Fruit fly (Drosophila melanogaster) whole organism, prepupa: Measurements from ENCODE around the gene Pex7.

Experiments used
- Blimp-1 ChIP-seq: fragments of 200-800 bp; sonication (Bioruptor generic); optimal IDR thresholded peaks from 3 replicates; lab custom pipeline; 2017; ENCODE audit warnings: missing biosample characterization, missing genetic modification characterization, mild to moderate bottlenecking, moderate library complexity, missing genetic modification reagents
- CG10631 ChIP-seq: fragments of 200-800 bp; sonication (Bioruptor generic); optimal IDR thresholded peaks from 2 replicates; lab custom pipeline; 2016; ENCODE audit warnings: missing biosample characterization, missing genetic modification characterization
- CG10669 ChIP-seq: fragments of 200-800 bp; sonication (Bioruptor generic); optimal IDR thresholded peaks from 3 replicates; lab custom pipeline; 2018; ENCODE audit warnings: missing biosample characterization, mild to moderate bottlenecking, missing genetic modification characterization, moderate library complexity
- CG11294 ChIP-seq: fragments of 200-800 bp; sonication (Bioruptor generic); IDR thresholded peaks from 2 replicates; pipeline ENCODE4 v1.3.6; 2022; ENCODE audit warnings: missing biosample characterization, missing genetic modification characterization
- CG11762 ChIP-seq: fragments of 200-800 bp; sonication (Bioruptor generic); optimal IDR thresholded peaks from 3 replicates; lab custom pipeline; 2016; ENCODE audit warnings: missing biosample characterization, missing genetic modification characterization; ENCODE audit not compliant: insufficient read depth
- CG11902 ChIP-seq: fragments of 200-800 bp; sonication (Bioruptor generic); optimal IDR thresholded peaks from 3 replicates; lab custom pipeline; 2016; ENCODE audit warnings: missing biosample characterization, missing genetic modification characterization
- CG15336 ChIP-seq: fragments of 200-800 bp; sonication (Bioruptor generic); IDR thresholded peaks from 2 replicates; pipeline ENCODE4 v1.3.6; 2022; ENCODE audit warnings: missing biosample characterization, missing genetic modification characterization
- CG16779 ChIP-seq: fragments of 200-800 bp; sonication (Bioruptor generic); optimal IDR thresholded peaks from 3 replicates; lab custom pipeline; 2017; ENCODE audit warnings: missing biosample characterization, mild to moderate bottlenecking, missing genetic modification characterization
- CG3032 ChIP-seq: fragments of 200-800 bp; optimal IDR thresholded peaks from 2 replicates; lab custom pipeline; 2019; ENCODE audit warnings: missing biosample characterization, mild to moderate bottlenecking, missing genetic modification characterization, moderate library complexity
- CG32006 ChIP-seq: fragments of 200-800 bp; sonication (Bioruptor generic); optimal IDR thresholded peaks from 3 replicates; lab custom pipeline; 2017; ENCODE audit warnings: missing biosample characterization, mild to moderate bottlenecking, missing genetic modification characterization
- CG34406 ChIP-seq: fragments of 200-800 bp; sonication (Bioruptor generic); optimal IDR thresholded peaks from 3 replicates; lab custom pipeline; 2016; ENCODE audit warnings: missing biosample characterization, missing genetic modification characterization
- CG3919 ChIP-seq: fragments of 200-800 bp; sonication (Bioruptor generic); optimal IDR thresholded peaks from 3 replicates; lab custom pipeline; 2016; ENCODE audit warnings: missing biosample characterization, missing genetic modification characterization
- CG4318 ChIP-seq: fragments of 200-800 bp; sonication (Bioruptor generic); optimal IDR thresholded peaks from 3 replicates; lab custom pipeline; 2017; ENCODE audit warnings: missing biosample characterization, mild to moderate bottlenecking, missing genetic modification characterization
- CG6163 ChIP-seq: fragments of 200-800 bp; sonication (Bioruptor generic); IDR thresholded peaks from 3 replicates; pipeline ENCODE4 v1.3.6; 2022; ENCODE audit warnings: missing biosample characterization, missing genetic modification characterization
- CG6792 ChIP-seq: fragments of 200-800 bp; sonication (Bioruptor generic); optimal IDR thresholded peaks from 3 replicates; lab custom pipeline; 2016; ENCODE audit warnings: missing biosample characterization, missing genetic modification characterization
- CG6808 ChIP-seq: fragments of 200-800 bp; sonication (Bioruptor generic); optimal IDR thresholded peaks from 3 replicates; lab custom pipeline; 2017; ENCODE audit warnings: missing biosample characterization, missing genetic modification characterization, mild to moderate bottlenecking, moderate library complexity, missing genetic modification reagents
- CG8119 ChIP-seq: fragments of 200-800 bp; sonication (Bioruptor generic); IDR thresholded peaks from 3 replicates; pipeline ENCODE4 v1.3.6; 2022; ENCODE audit warnings: missing biosample characterization, missing genetic modification characterization
- CG8632 ChIP-seq: fragments of 200-800 bp; sonication (Bioruptor generic); optimal IDR thresholded peaks from 3 replicates; lab custom pipeline; 2016; ENCODE audit warnings: missing biosample characterization, missing genetic modification characterization
- Eip75B ChIP-seq: fragments of 200-800 bp; sonication (Bioruptor generic); optimal IDR thresholded peaks from 3 replicates; lab custom pipeline; 2016; ENCODE audit warnings: missing biosample characterization, missing genetic modification characterization
- Eip78C ChIP-seq: fragments of 200-800 bp; sonication (Bioruptor generic); peaks from one replicate; lab custom pipeline; 2016; ENCODE audit warnings: missing biosample characterization, missing genetic modification characterization
- Eip93F ChIP-seq: fragments of 200-800 bp; sonication (Bioruptor generic); optimal IDR thresholded peaks from 2 replicates; lab custom pipeline; 2016; ENCODE audit warnings: missing biosample characterization, mild to moderate bottlenecking, missing genetic modification characterization
- Ets21C ChIP-seq: fragments of 200-800 bp; sonication (Bioruptor generic); optimal IDR thresholded peaks from 3 replicates; lab custom pipeline; 2016; ENCODE audit warnings: missing biosample characterization, missing genetic modification characterization
- Gug ChIP-seq: fragments of 200-800 bp; sonication (Bioruptor generic); IDR thresholded peaks from 2 replicates; pipeline ENCODE4 v1.3.6; 2022; ENCODE audit warnings: missing biosample characterization, missing genetic modification characterization
- Hr38 ChIP-seq: sonication (Bioruptor generic); optimal IDR thresholded peaks from 2 replicates; lab custom pipeline; 2016; ENCODE audit warnings: missing biosample characterization, missing genetic modification characterization
- Hr4 ChIP-seq: fragments of 200-800 bp; sonication (Bioruptor generic); optimal IDR thresholded peaks from 3 replicates; lab custom pipeline; 2016; ENCODE audit warnings: missing biosample characterization, missing genetic modification characterization
- Lpt ChIP-seq: fragments of 200-800 bp; sonication (Bioruptor generic); optimal IDR thresholded peaks from 3 replicates; lab custom pipeline; 2016; ENCODE audit warnings: missing biosample characterization, missing genetic modification characterization
- Met ChIP-seq: fragments of 200-800 bp; sonication (Bioruptor generic); optimal IDR thresholded peaks from 3 replicates; lab custom pipeline; 2016; ENCODE audit warnings: missing biosample characterization, missing genetic modification characterization
- OdsH ChIP-seq: fragments of 200-800 bp; sonication (Bioruptor generic); optimal IDR thresholded peaks from 3 replicates; lab custom pipeline; 2016; ENCODE audit warnings: missing biosample characterization, missing genetic modification characterization
- Smox ChIP-seq: fragments of 200-800 bp; sonication (Bioruptor generic); optimal IDR thresholded peaks from 3 replicates; lab custom pipeline; 2016; ENCODE audit warnings: missing biosample characterization, missing genetic modification characterization
- Sox102F ChIP-seq: fragments of 200-800 bp; sonication (Bioruptor generic); optimal IDR thresholded peaks from 2 replicates; lab custom pipeline; 2016; ENCODE audit warnings: missing biosample characterization, mild to moderate bottlenecking, missing genetic modification characterization
- Sox15 ChIP-seq: fragments of 200-800 bp; sonication (Bioruptor generic); optimal IDR thresholded peaks from 3 replicates; lab custom pipeline; 2016; ENCODE audit warnings: missing biosample characterization, missing genetic modification characterization
- achi ChIP-seq: fragments of 200-800 bp; sonication (Bioruptor generic); optimal IDR thresholded peaks from 3 replicates; lab custom pipeline; 2016; ENCODE audit warnings: missing biosample characterization, missing genetic modification characterization
- acj6 ChIP-seq: fragments of 200-800 bp; sonication (Bioruptor generic); optimal IDR thresholded peaks from 3 replicates; lab custom pipeline; 2016; ENCODE audit warnings: missing biosample characterization, missing genetic modification characterization
- cyc ChIP-seq: fragments of 200-800 bp; sonication (Bioruptor generic); optimal IDR thresholded peaks from 3 replicates; lab custom pipeline; 2016; ENCODE audit warnings: missing biosample characterization, missing genetic modification characterization
- dac ChIP-seq: fragments of 200-800 bp; sonication (Bioruptor generic); optimal IDR thresholded peaks from 2 replicates; lab custom pipeline; 2017; ENCODE audit warnings: missing biosample characterization, mild to moderate bottlenecking, missing genetic modification characterization
- esn ChIP-seq: fragments of 200-800 bp; sonication (Bioruptor generic); optimal IDR thresholded peaks from 2 replicates; lab custom pipeline; 2016; ENCODE audit warnings: missing biosample characterization, mild to moderate bottlenecking, missing genetic modification characterization, moderate library complexity
- fd85E ChIP-seq: fragments of 200-800 bp; sonication (Bioruptor generic); optimal IDR thresholded peaks from 3 replicates; lab custom pipeline; 2016; ENCODE audit warnings: missing biosample characterization, missing genetic modification characterization
- fkh ChIP-seq: fragments of 200-800 bp; sonication (Bioruptor generic); optimal IDR thresholded peaks from 3 replicates; lab custom pipeline; 2017; ENCODE audit warnings: missing biosample characterization, mild to moderate bottlenecking, missing genetic modification characterization, moderate library complexity
- lz ChIP-seq: fragments of 200-800 bp; sonication (Bioruptor generic); optimal IDR thresholded peaks from 3 replicates; lab custom pipeline; 2016; ENCODE audit warnings: missing biosample characterization, missing genetic modification characterization
- net ChIP-seq: fragments of 200-800 bp; sonication (Bioruptor generic); optimal IDR thresholded peaks from 3 replicates; lab custom pipeline; 2016; ENCODE audit warnings: missing biosample characterization, missing genetic modification characterization
- pdm3 ChIP-seq: fragments of 200-800 bp; sonication (Bioruptor generic); optimal IDR thresholded peaks from 3 replicates; lab custom pipeline; 2016; ENCODE audit warnings: missing biosample characterization, missing genetic modification characterization
- salr ChIP-seq, 2 experiments: fragments of 200-800 bp; sonication (Bioruptor generic); optimal IDR thresholded peaks; 3 replicates each; lab custom pipeline; 2016 to 2018; ENCODE audit warnings: missing biosample characterization in 2 of 2, missing genetic modification characterization in 2 of 2, mild to moderate bottlenecking in 1 of 2
- spab ChIP-seq: fragments of 200-800 bp; sonication (Bioruptor generic); optimal IDR thresholded peaks from 2 replicates; lab custom pipeline; 2017; ENCODE audit warnings: missing biosample characterization, mild to moderate bottlenecking, missing genetic modification characterization, missing genetic modification reagents
- svp ChIP-seq: fragments of 200-800 bp; sonication (Bioruptor generic); peaks from one replicate; lab custom pipeline; 2016; ENCODE audit warnings: missing biosample characterization, missing genetic modification characterization
- vri ChIP-seq: fragments of 200-800 bp; sonication (Bioruptor generic); optimal IDR thresholded peaks from 3 replicates; lab custom pipeline; 2016; ENCODE audit warnings: missing biosample characterization, mild to moderate bottlenecking, missing genetic modification characterization

Gene Pex7

dm6 chr3L:8600752-8601433 is 46.1 kb upstream of the Pex7 start, which contains the start of the genes Nelf-E and RpL14 (continued):
- TF ChIP-seq CG11902 (peak; percentile 60), Smox (peak; percentile 82), esn (GFP tag; lab: Kevin White, UChicago) (peak; percentile 95), Met (GFP tag; lab: Kevin White, UChicago) (peak; percentile 90), Gug (GFP tag; lab: Robert Waterston, UW) (peak; percentile 66), CG6792 (peak; percentile 79), CG4318 (GFP tag; lab: Kevin White, UChicago) (no peak), CG32006 (GFP tag; lab: Kevin White, UChicago) (peak; percentile 62), CG11294 (GFP tag; lab: Robert Waterston, UW) (peak; percentile 46; the same call in 1 of the 2 replicates), CG6808 (GFP tag; lab: Kevin White, UChicago) (peak; percentile 76), Eip93F (GFP tag; lab: Kevin White, UChicago) (no peak), Hr38 (GFP tag; lab: Kevin White, UChicago) (no peak), achi (GFP tag; lab: Kevin White, UChicago) (peak; percentile 100), fd85E (GFP tag; lab: Kevin White, UChicago) (peak; percentile 91)

DNA sequence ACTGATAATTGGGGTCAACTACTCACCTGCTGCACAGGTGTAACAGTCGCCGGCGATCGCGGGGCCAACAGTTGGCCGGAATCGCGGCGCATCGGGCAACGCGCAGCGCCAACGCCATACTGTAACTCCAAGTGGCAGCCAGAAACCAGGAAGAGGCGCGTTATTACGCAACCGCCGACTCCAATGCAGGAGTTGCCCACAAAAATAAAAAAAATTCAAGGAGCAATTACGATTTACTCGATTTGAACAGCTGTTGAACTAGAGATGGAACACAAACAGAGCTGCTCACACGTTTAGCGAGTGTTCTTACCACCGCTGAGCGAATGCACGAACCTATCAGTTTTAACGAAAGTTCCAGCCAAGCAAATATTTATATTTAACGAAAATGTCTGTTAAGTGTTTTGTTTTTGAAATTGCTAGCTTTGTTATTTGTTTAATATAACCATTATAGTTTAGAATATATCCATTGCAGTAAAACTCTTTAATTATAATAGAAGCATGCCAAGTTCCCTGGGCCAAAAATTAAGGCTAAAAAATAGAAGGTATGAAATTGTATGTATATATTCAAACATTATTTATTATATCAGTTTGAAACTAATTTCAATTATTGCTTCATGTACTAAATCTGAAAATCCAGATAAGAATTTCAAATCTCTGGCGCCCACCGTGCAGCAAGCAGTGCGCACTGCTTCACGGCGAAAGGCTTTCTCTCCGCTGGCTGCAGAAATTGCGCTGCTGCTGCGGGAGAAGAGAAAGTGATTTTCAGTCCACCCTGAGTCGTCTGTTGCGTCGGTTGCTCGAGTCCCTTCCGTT is 42.9 kb upstream of the Pex7 start, which contains the start of the genes CG5989 and CG6282:
Gene CG5989, minus strand, starts transcription at position 270 of the 813 bp plus-strand sequence.
Gene CG6282, plus strand, starts transcription at position 778 of the 813 bp plus-strand sequence.
- TF ChIP-seq lz (GFP tag; lab: Kevin White, UChicago) (peak; percentile 8), CG6808 (GFP tag; lab: Kevin White, UChicago) (no peak), Sox15 (GFP tag; lab: Kevin White, UChicago) (no peak), CG15336 (GFP tag; lab: Robert Waterston, UW) (peak; percentile 65), CG16779 (tag; lab: Kevin White, UChicago) (no peak), Blimp-1 (peak; percentile 19), CG8119 (GFP tag; lab: Robert Waterston, UW) (peak; percentile 54), Smox (peak; percentile 7), fkh (GFP tag; lab: Kevin White, UChicago) (peak; percentile 72), salr (GFP tag; optimal IDR thresholded peaks at IDR 0.05; lab: Kevin White, UChicago) (no peak), dac (peak; percentile 41), spab (GFP tag; lab: Kevin White, UChicago) (no peak), Gug (GFP tag; lab: Robert Waterston, UW) (0 out of 2 replicates have a peak, but pooled peaks have one; percentile 15), net (GFP tag; lab: Kevin White, UChicago) (no peak), Lpt (GFP tag; lab: Kevin White, UChicago) (no peak), pdm3 (peak; percentile 25), OdsH (GFP tag; lab: Kevin White, UChicago) (peak; percentile 7), cyc (GFP tag; lab: Kevin White, UChicago) (no peak), CG8632 (GFP tag; lab: Kevin White, UChicago) (no peak), Hr38 (GFP tag; lab: Kevin White, UChicago) (no peak), CG32006 (GFP tag; lab: Kevin White, UChicago) (peak; percentile 62), svp (GFP tag; lab: Kevin White, UChicago) (peak; percentile 78), CG10631 (no peak), CG3919 (GFP tag; lab: Kevin White, UChicago) (no peak), CG3032 (tag; lab: Kevin White, UChicago) (no peak), Eip75B (peak; percentile 41), Sox102F (GFP tag; lab: Kevin White, UChicago) (peak; percentile 6), acj6 (GFP tag; lab: Kevin White, UChicago) (peak; percentile 6), Met (GFP tag; lab: Kevin White, UChicago) (peak; percentile 45), CG10669 (GFP tag; lab: Kevin White, UChicago) (no peak), Eip78C (GFP tag; lab: Kevin White, UChicago) (peak; percentile 66), CG11294 (GFP tag; lab: Robert Waterston, UW) (no peak), vri (peak; percentile 48), CG6163 (GFP tag; lab: Robert Waterston, UW) (0 out of 3 replicates have a peak, but pooled peaks have one; percentile 22), Eip93F (GFP tag; lab: Kevin White, UChicago) (no peak), CG11762 (no peak), Ets21C (no peak), Hr4 (peak; percentile 64), CG34406 (no peak), CG11902 (no peak), esn (GFP tag; lab: Kevin White, UChicago) (peak; percentile 45)
